Worm (Caenorhabditis elegans): ENCODE data around the gene npr-22.

DNA sequence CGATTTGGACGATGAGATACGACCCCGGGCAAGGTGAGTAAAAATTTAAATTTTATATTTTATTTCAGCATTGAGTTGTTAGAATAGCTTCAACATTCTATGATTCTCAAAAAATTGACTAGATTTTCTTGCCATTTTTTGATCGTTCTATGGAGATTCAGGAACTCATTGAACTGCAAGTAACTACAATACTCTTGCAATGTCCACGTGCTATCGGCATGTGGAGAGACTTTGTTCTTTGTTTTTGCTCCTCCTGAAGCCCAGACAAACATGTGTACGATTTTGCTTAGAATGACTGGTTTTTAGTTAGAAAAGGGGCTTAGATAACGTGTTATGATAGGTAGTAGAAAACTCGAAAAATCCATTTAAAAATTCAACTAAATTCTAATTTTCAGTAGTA is 23.3 kb upstream of the npr-22 start:
- TF ChIP-seq elt-2 (tag; optimal IDR thresholded peaks at IDR 0.05) (no peak), nhr-76 (tag; optimal IDR thresholded peaks at IDR 0.05) (no peak), zag-1 (tag; optimal IDR thresholded peaks at IDR 0.05) (no peak), fkh-10 (GFP tag; optimal IDR thresholded peaks at IDR 0.05) (no peak), nhr-28 (tag; optimal IDR thresholded peaks at IDR 0.05) (no peak), elt-1 (tag; optimal IDR thresholded peaks at IDR 0.05) (no peak), ama-1 (optimal IDR thresholded peaks at IDR 0.05) (no peak), nhr-12 (tag; optimal IDR thresholded peaks at IDR 0.05) (no peak), lsy-12 (tag; optimal IDR thresholded peaks at IDR 0.05) (no peak), mml-1 (tag; optimal IDR thresholded peaks at IDR 0.05) (no peak), nhr-77 (tag; optimal IDR thresholded peaks at IDR 0.05) (no peak), nhr-11 (tag; optimal IDR thresholded peaks at IDR 0.05) (no peak)

All from whole organism, L3 larva.